Worm (Caenorhabditis elegans) whole organism, L4/young adult: ENCODE results near the gene R10E8.5.

Experiments
- W03F9.2 ChIP-seq: fragments of 150-350 bp; optimal IDR thresholded peaks from 2 replicates; lab custom pipeline; 2014; ENCODE audit warnings: missing biosample characterization, missing genetic modification characterization
- dao-5 ChIP-seq: sonication (generic microtip); optimal IDR thresholded peaks from 2 replicates; lab custom pipeline; 2016; ENCODE audit warnings: missing genotype, missing genetic modification characterization, moderate library complexity, missing compliant biosample characterization
- him-1 ChIP-seq: sonication (generic microtip); optimal IDR thresholded peaks from 2 replicates; lab custom pipeline; 2016; ENCODE audit warnings: missing genotype, missing genetic modification reagents, missing genetic modification characterization, missing compliant biosample characterization

ce11 chrV:18244408-18244807, 10.2 kb upstream of the R10E8.5 start:
- no peak for TF ChIP-seq W03F9.2 (tag; lab: Kevin White, UChicago)
- no peak for TF ChIP-seq him-1 (tag; lab: Kevin White, UChicago)
- no peak for TF ChIP-seq dao-5 (tag; lab: Kevin White, UChicago)
